Worm (Caenorhabditis elegans) whole organism, late embryonic: ENCODE results near the gene Y110A2AL.1.

Experiments used
- C08G9.2 ChIP-seq: sonication (generic microtip); optimal IDR thresholded peaks from 2 replicates; lab custom pipeline; 2016; ENCODE audit warnings: mild to moderate bottlenecking, missing genetic modification characterization, moderate library complexity, missing compliant biosample characterization
- C38D4.7 ChIP-seq: fragments of 200-800 bp; sonication (Bioruptor generic); optimal IDR thresholded peaks from 2 replicates; lab custom pipeline; 2018; ENCODE audit warnings: mild to moderate bottlenecking, missing genetic modification characterization, moderate library complexity, missing compliant biosample characterization
- K09A11.1 ChIP-seq: sonication (generic microtip); optimal IDR thresholded peaks from 2 replicates; lab custom pipeline; 2017; ENCODE audit warnings: antibody characterized with exemption, mild to moderate bottlenecking, missing genetic modification characterization, missing compliant biosample characterization; ENCODE audit not compliant: insufficient read depth
- ceh-19 ChIP-seq: fragments of 200-800 bp; sonication (Bioruptor generic); optimal IDR thresholded peaks from 2 replicates; lab custom pipeline; 2018; ENCODE audit warnings: mild to moderate bottlenecking, missing genetic modification characterization, missing compliant biosample characterization
- ceh-22 ChIP-seq: sonication (generic microtip); optimal IDR thresholded peaks from 2 replicates; lab custom pipeline; 2017; ENCODE audit warnings: missing biosample characterization, missing genetic modification characterization
- ceh-24 ChIP-seq: sonication (generic microtip); optimal IDR thresholded peaks from 2 replicates; lab custom pipeline; 2016; ENCODE audit warnings: mild to moderate bottlenecking, missing genetic modification characterization, missing compliant biosample characterization
- ceh-30 ChIP-seq: fragments of 150-350 bp; optimal IDR thresholded peaks from 2 replicates; lab custom pipeline; 2014; ENCODE audit warnings: missing biosample characterization, missing genetic modification characterization
- ceh-31 ChIP-seq: sonication (generic microtip); optimal IDR thresholded peaks from 2 replicates; lab custom pipeline; 2016; ENCODE audit warnings: missing genetic modification characterization, missing compliant biosample characterization
- ceh-45 ChIP-seq: fragments of 200-800 bp; sonication (Bioruptor generic); IDR thresholded peaks from 2 replicates; pipeline ENCODE4 v1.3.6; 2022; ENCODE audit warnings: missing genetic modification reagents, missing genetic modification characterization, missing compliant biosample characterization
- dmd-4 ChIP-seq: sonication (generic microtip); optimal IDR thresholded peaks from 2 replicates; lab custom pipeline; 2016; ENCODE audit warnings: borderline replicate concordance, missing genetic modification characterization, missing compliant biosample characterization
- elt-2 ChIP-seq: sonication (generic microtip); optimal IDR thresholded peaks from 2 replicates; lab custom pipeline; 2016; ENCODE audit warnings: missing genetic modification reagents, missing genetic modification characterization, missing compliant biosample characterization
- elt-4 ChIP-seq: sonication (generic microtip); optimal IDR thresholded peaks from 2 replicates; lab custom pipeline; 2016; ENCODE audit warnings: missing genetic modification characterization, missing compliant biosample characterization
- eyg-1 ChIP-seq: sonication (generic microtip); optimal IDR thresholded peaks from 2 replicates; lab custom pipeline; 2016; ENCODE audit warnings: missing genotype, missing genetic modification characterization, missing compliant biosample characterization
- fkh-10 ChIP-seq: fragments of 150-350 bp; optimal IDR thresholded peaks from 2 replicates; lab custom pipeline; 2014; ENCODE audit warnings: missing biosample characterization, missing genetic modification reagents, missing genetic modification characterization
- gmeb-2 ChIP-seq: sonication (generic microtip); optimal IDR thresholded peaks from 2 replicates; lab custom pipeline; 2016; ENCODE audit warnings: missing genetic modification characterization, inconsistent platforms, missing compliant biosample characterization
- hlh-13 ChIP-seq: fragments of 200-800 bp; sonication (Bioruptor generic); optimal IDR thresholded peaks from 2 replicates; lab custom pipeline; 2018; ENCODE audit warnings: mild to moderate bottlenecking, missing genetic modification characterization, missing compliant biosample characterization
- lin-11 ChIP-seq: fragments of 200-800 bp; sonication (Bioruptor generic); optimal IDR thresholded peaks from 2 replicates; lab custom pipeline; 2018; ENCODE audit warnings: mild to moderate bottlenecking, missing genetic modification characterization, missing compliant biosample characterization
- nfya-1 ChIP-seq: sonication (generic microtip); optimal IDR thresholded peaks from 2 replicates; lab custom pipeline; 2017; ENCODE audit warnings: missing genetic modification characterization, mild to moderate bottlenecking, missing compliant biosample characterization, antibody characterized with exemption, moderate library complexity
- npax-4 ChIP-seq: sonication (generic microtip); optimal IDR thresholded peaks from 2 replicates; lab custom pipeline; 2016; ENCODE audit warnings: missing genetic modification characterization, missing compliant biosample characterization
- odd-2 ChIP-seq: sonication (generic microtip); optimal IDR thresholded peaks from 2 replicates; lab custom pipeline; 2017; ENCODE audit warnings: antibody characterized with exemption, mild to moderate bottlenecking, missing genetic modification characterization, missing compliant biosample characterization
- pat-9 ChIP-seq: fragments of 200-800 bp; sonication (Bioruptor generic); optimal IDR thresholded peaks from 2 replicates; lab custom pipeline; 2018; ENCODE audit warnings: mild to moderate bottlenecking, missing genetic modification characterization, moderate library complexity, missing compliant biosample characterization
- pax-1 ChIP-seq: fragments of 150-350 bp; optimal IDR thresholded peaks from 2 replicates; lab custom pipeline; 2014; ENCODE audit warnings: missing biosample characterization, missing genetic modification characterization
- pha-2 ChIP-seq: sonication (generic microtip); optimal IDR thresholded peaks from 2 replicates; lab custom pipeline; 2017; ENCODE audit warnings: mild to moderate bottlenecking, missing genetic modification characterization, missing compliant biosample characterization
- pha-4 ChIP-seq: fragments of 150-350 bp; optimal IDR thresholded peaks from 2 replicates; lab custom pipeline; 2018; ENCODE audit warnings: missing biosample characterization, missing genetic modification reagents, missing genetic modification characterization
- pqm-1 ChIP-seq: sonication (generic microtip); optimal IDR thresholded peaks from 2 replicates; lab custom pipeline; 2016; ENCODE audit warnings: missing genetic modification characterization, missing compliant biosample characterization
- pros-1 ChIP-seq: fragments of 150-350 bp; optimal IDR thresholded peaks from 2 replicates; lab custom pipeline; 2014; ENCODE audit warnings: missing biosample characterization, missing genetic modification reagents, missing genetic modification characterization
- sox-4 ChIP-seq: sonication (generic microtip); optimal IDR thresholded peaks from 2 replicates; lab custom pipeline; 2017; ENCODE audit warnings: mild to moderate bottlenecking, missing genetic modification characterization, inconsistent platforms, missing compliant biosample characterization
- tbx-2 ChIP-seq: sonication (generic microtip); optimal IDR thresholded peaks from 2 replicates; lab custom pipeline; 2016; ENCODE audit warnings: missing genetic modification characterization, missing compliant biosample characterization
- tbx-7 ChIP-seq: sonication (generic microtip); optimal IDR thresholded peaks from 2 replicates; lab custom pipeline; 2016; ENCODE audit warnings: missing genotype, missing genetic modification characterization, missing compliant biosample characterization
- ttx-3 ChIP-seq: sonication (generic microtip); optimal IDR thresholded peaks from 2 replicates; lab custom pipeline; 2016; ENCODE audit warnings: missing genetic modification reagents, missing genetic modification characterization, missing compliant biosample characterization
- unc-42 ChIP-seq: sonication (generic microtip); optimal IDR thresholded peaks from 2 replicates; lab custom pipeline; 2016; ENCODE audit warnings: missing genotype, missing genetic modification characterization, missing compliant biosample characterization
- unc-86 ChIP-seq: sonication (generic microtip); optimal IDR thresholded peaks from 2 replicates; lab custom pipeline; 2016; ENCODE audit warnings: missing genetic modification characterization, missing compliant biosample characterization

Gene Y110A2AL.1

ce11 chrII:2874801-2875200, at the start of gene Y110A2AL.1:
Gene Y110A2AL.1 (plus strand): TSS chrII:2875101.
- TF ChIP-seq ceh-22 (tag; lab: Kevin White, UChicago): no peak
- TF ChIP-seq, all 69 proteins: peak for 0

DNA sequence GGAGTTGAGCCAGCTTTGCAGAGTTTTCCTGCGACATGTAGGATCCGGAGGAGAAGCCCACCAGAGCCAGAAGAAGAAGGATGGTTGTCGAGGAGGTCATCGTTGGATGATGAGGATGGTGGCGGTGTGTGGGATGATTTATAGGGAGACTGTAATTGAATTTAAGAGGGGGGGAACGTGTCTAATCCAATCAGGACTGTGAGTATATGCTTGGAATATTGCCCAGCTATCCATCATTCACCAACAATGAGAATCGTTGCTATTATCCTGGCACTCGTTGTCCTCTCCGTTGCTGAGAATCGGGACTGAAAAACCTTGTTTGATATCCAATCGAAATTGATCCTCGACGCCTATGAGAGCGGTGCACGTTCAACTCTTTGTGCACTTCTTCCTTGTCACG, 48.8 kb upstream of the Y110A2AL.1 start, which contains the start of gene K12H6.5:
Gene K12H6.5 (minus strand): TSS at position 101 of the 400 bp plus-strand sequence.
- TF ChIP-seq nfya-1 (tag; lab: Kevin White, UChicago): no peak
- no peak for TF ChIP-seq fkh-10 (GFP tag; lab: Kevin White, UChicago)
- no peak for TF ChIP-seq pqm-1
- no peak for TF ChIP-seq pros-1 (tag; lab: Kevin White, UChicago)
- TF ChIP-seq ceh-31: no peak
- no peak for TF ChIP-seq npax-4 (tag; lab: Kevin White, UChicago)
- no peak for TF ChIP-seq lin-11 (tag; lab: Kevin White, UChicago)
- no peak for TF ChIP-seq tbx-2 (tag; lab: Kevin White, UChicago)

DNA sequence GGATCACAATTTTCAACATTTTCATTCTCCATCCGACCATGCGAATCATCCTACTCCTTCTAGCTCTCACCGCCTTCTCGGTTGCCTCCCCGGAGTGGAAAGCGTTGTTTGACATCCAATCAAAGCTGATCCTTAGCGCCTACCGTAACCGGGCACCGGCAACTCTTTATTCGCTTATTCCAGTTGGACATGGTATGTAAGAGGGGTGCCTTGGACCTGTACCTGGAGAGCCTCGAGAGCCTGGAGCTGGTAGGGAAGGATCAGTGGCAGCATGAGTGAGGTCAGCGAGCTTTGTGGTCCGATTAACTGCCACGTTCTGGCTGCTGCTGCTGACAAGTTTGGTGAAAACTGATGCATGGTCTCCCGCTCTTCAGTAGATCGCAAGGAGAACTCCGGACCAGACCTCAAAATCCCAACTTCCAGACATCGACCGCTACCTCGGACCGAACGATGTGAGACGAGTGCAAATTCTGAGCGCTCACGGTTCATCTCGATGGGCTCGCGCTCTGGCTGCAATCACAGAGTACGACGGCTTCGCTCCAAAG, 47.0 kb upstream of the Y110A2AL.1 start, which contains the start of gene K12H6.8:
Gene K12H6.8 (plus strand): TSS at position 38 of the 545 bp plus-strand sequence.
- TF ChIP-seq elt-4 (tag; lab: Kevin White, UChicago): peak; percentile 91
- no peak for TF ChIP-seq tbx-2 (tag; lab: Kevin White, UChicago)

DNA sequence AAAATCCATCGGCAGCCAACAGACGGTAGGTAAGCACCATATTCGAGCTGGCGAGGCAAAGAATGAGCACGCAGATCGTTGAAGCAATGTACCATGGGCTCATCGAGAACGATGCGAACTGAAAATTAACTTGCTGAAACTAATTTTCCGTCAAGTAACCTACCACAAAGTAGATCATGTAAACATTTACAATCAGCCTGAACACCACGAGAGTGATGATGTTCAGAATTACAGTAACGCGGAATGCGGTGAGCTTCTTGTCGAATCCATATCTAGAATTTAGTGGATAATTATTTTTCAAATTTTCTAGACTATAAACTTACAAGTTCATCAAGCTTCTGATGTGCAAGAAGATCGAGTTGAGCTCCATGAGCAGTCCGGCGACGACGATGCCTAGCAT, 45.4 kb upstream of the Y110A2AL.1 start:
- TF ChIP-seq pax-1 (tag; lab: Kevin White, UChicago) (no peak), elt-2 (tag; lab: Kevin White, UChicago) (no peak), nfya-1 (tag; lab: Kevin White, UChicago) (no peak), ceh-19 (no peak), tbx-7 (tag; lab: Kevin White, UChicago) (no peak), npax-4 (tag; lab: Kevin White, UChicago) (no peak), eyg-1 (tag; lab: Kevin White, UChicago) (no peak), ceh-24 (tag; lab: Kevin White, UChicago) (no peak), ceh-45 (GFP tag; lab: Robert Waterston, UW) (no peak), dmd-4 (tag; lab: Kevin White, UChicago) (no peak), pha-4 (tag; lab: Kevin White, UChicago) (no peak), K09A11.1 (tag; lab: Kevin White, UChicago) (no peak), odd-2 (no peak), C08G9.2 (tag; lab: Kevin White, UChicago) (no peak), pha-2 (tag; lab: Kevin White, UChicago) (no peak)

- TF ChIP-seq unc-42 (tag; lab: Kevin White, UChicago) (no peak), eyg-1 (tag; lab: Kevin White, UChicago) (no peak), ceh-45 (GFP tag; lab: Robert Waterston, UW) (no peak), pqm-1 (no peak), K09A11.1 (tag; lab: Kevin White, UChicago) (no peak), C38D4.7 (no peak), ceh-31 (no peak), hlh-13 (GFP tag; lab: Kevin White, UChicago) (no peak), pat-9 (tag; lab: Kevin White, UChicago) (no peak), ttx-3 (no peak), unc-86 (no peak), ceh-30 (tag; lab: Kevin White, UChicago) (no peak), gmeb-2 (tag; lab: Kevin White, UChicago) (no peak)
Observed at ce11 chrII:2830144-2830543, 44.8 kb upstream of the Y110A2AL.1 start.

ce11 chrII:2831173-2831572, 43.7 kb upstream of the Y110A2AL.1 start, which contains the start of gene K12H6.6:
Gene K12H6.6 (minus strand): TSS chrII:2831233.
- TF ChIP-seq sox-4 (tag; lab: Kevin White, UChicago) (no peak), unc-42 (tag; lab: Kevin White, UChicago) (peak; percentile 12)
